Fruit fly (Drosophila melanogaster) whole organism, embryonic: ENCODE results near the gene Cpr11B.

Experiments used
- B-H2 ChIP-seq: fragments of 200-800 bp; sonication (Bioruptor generic); optimal IDR thresholded peaks from 2 replicates; lab custom pipeline; 2018; ENCODE audit warnings: missing biosample characterization, mild to moderate bottlenecking, missing genetic modification characterization
- bab2 ChIP-seq: fragments of 200-800 bp; sonication (Bioruptor generic); optimal IDR thresholded peaks from 2 replicates; lab custom pipeline; 2016; ENCODE audit warnings: missing biosample characterization, missing genetic modification characterization
- bbx ChIP-seq: fragments of 200-800 bp; sonication (Bioruptor generic); IDR thresholded peaks from 2 replicates; pipeline ENCODE4 v1.3.6; 2022; ENCODE audit warnings: missing biosample characterization, missing genetic modification characterization; ENCODE audit not compliant: partially characterized antibody

DNA sequence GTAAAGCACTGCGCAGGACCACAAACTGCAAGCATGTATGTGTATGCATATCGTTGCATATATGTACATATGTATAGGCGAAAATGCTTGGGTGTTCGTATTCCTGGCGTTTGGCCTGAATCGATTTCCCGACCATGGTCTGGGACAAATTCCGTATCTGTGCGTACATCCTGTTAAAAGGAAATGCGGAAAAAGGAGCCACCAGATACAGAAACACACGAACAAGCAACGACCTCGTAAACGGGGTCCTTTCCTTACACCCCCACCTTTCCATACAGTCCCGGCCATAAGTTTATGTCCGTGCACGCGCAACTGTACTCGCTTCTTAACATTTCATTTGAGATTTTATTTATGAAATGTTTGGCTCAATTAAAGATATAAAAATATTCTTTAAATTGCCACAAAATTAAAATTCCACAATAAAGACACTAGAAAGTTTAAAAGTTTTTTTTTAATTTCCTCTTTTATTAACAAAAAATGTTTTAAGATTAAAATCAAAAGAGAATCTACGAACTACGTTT is 31.0 kb downstream of the Cpr11B start:
- no peak for TF ChIP-seq B-H2 (GFP tag; lab: Kevin White, UChicago)
- no peak for TF ChIP-seq bbx (GFP tag; lab: Robert Waterston, UW)
- no peak for TF ChIP-seq bab2
